Worm (Caenorhabditis elegans) whole organism, L2 larva: ENCODE results near the gene mab-7.

Experiments
- F13H6.1 ChIP-seq: sonication (generic microtip); optimal IDR thresholded peaks from 2 replicates; lab custom pipeline; 2016; ENCODE audit warnings: missing genetic modification characterization, missing compliant biosample characterization
- blmp-1 ChIP-seq: sonication (generic microtip); optimal IDR thresholded peaks from 2 replicates; lab custom pipeline; 2017; ENCODE audit warnings: missing genetic modification characterization, mild to moderate bottlenecking, missing compliant biosample characterization, antibody characterized with exemption, moderate library complexity; ENCODE audit not compliant: insufficient read depth
- ceh-82 ChIP-seq: fragments of 150-350 bp; optimal IDR thresholded peaks from 2 replicates; lab custom pipeline; 2014; ENCODE audit warnings: missing biosample characterization, missing genetic modification characterization
- crh-2 ChIP-seq: sonication (generic microtip); optimal IDR thresholded peaks from 2 replicates; lab custom pipeline; 2017; ENCODE audit warnings: missing biosample characterization, missing genetic modification characterization
- lsy-2 ChIP-seq, 2 experiments: fragments of 150-350 bp in 1 of 2; sonication (generic microtip) in 1 of 2; optimal IDR thresholded peaks; 2 replicates each; lab custom pipeline; 2014 to 2017; ENCODE audit warnings: missing biosample characterization in 2 of 2, missing genetic modification characterization in 2 of 2
- nhr-10 ChIP-seq: sonication (generic microtip); optimal IDR thresholded peaks from 2 replicates; lab custom pipeline; 2017; ENCODE audit warnings: missing biosample characterization, missing genetic modification characterization
- nhr-237 ChIP-seq: fragments of 150-350 bp; optimal IDR thresholded peaks from 2 replicates; lab custom pipeline; 2014; ENCODE audit warnings: missing biosample characterization, missing genetic modification characterization
- snpc-4 ChIP-seq: fragments of 150-350 bp; optimal IDR thresholded peaks from 2 replicates; lab custom pipeline; 2014; ENCODE audit warnings: missing biosample characterization, missing genetic modification characterization
- unc-39 ChIP-seq: fragments of 150-350 bp; optimal IDR thresholded peaks from 2 replicates; lab custom pipeline; 2014; ENCODE audit warnings: missing biosample characterization, missing genetic modification characterization
- unc-62 ChIP-seq: fragments of 150-350 bp; optimal IDR thresholded peaks from 2 replicates; lab custom pipeline; 2014; ENCODE audit warnings: missing biosample characterization, missing genetic modification reagents, missing genetic modification characterization
- ztf-11 ChIP-seq: sonication (generic microtip); optimal IDR thresholded peaks from 2 replicates; lab custom pipeline; 2017; ENCODE audit warnings: missing biosample characterization, missing genetic modification characterization
- ztf-4 ChIP-seq: fragments of 150-350 bp; optimal IDR thresholded peaks from 2 replicates; lab custom pipeline; 2014; ENCODE audit warnings: missing biosample characterization, missing genetic modification characterization

DNA sequence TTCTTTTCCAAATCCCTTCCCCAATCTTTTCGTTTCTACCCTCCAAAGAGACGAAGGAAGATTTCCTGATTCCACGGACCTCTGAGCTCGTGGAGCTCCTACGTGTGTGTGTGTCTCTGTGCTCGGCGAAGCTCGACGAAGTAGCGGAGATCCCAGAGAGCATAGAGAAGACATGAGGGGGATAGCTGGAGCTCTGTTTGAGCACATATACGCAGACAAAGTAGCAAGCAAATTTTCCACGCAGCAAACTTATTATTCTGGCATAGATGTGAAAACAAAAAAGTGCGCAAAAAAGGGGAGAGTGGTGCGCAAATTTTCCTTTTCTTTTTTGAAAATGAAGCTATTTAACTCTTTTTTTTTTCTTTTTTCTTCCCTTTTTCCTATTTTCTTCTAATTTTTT, 35.0 kb upstream of the mab-7 start:
- TF ChIP-seq unc-62 (GFP tag; lab: Kevin White, UChicago) (no peak), crh-2 (tag; lab: Kevin White, UChicago) (peak; percentile 51), unc-39 (tag; lab: Kevin White, UChicago) (no peak), ztf-11 (no peak), nhr-237 (no peak), snpc-4 (tag; lab: Kevin White, UChicago) (no peak), blmp-1 (no peak), nhr-10 (no peak), lsy-2 (tag; optimal IDR thresholded peaks at IDR 0.05; lab: Kevin White, UChicago) (peak in 1 of 2 experiments; percentile 40), ceh-82 (no peak), ztf-4 (tag; lab: Kevin White, UChicago) (no peak), F13H6.1 (tag; lab: Kevin White, UChicago) (no peak)
